Worm (Caenorhabditis elegans) whole organism, L2 larva: ENCODE data around the gene R03H10.7.
"Not testable (repeated sequence)": the region's sequence is repeated elsewhere in the genome, so short reads cannot be mapped to it uniquely, and the experiment has no call there.

ENCODE experiments used
- ama-1 ChIP-seq: fragments of 150-350 bp; optimal IDR thresholded peaks from 2 replicates; lab custom pipeline; 2018; ENCODE audit warnings: inconsistent platforms
- dmd-4 ChIP-seq: sonication (generic microtip); optimal IDR thresholded peaks from 2 replicates; lab custom pipeline; 2017; ENCODE audit warnings: missing biosample characterization, missing genetic modification characterization
- elt-3 ChIP-seq: sonication (generic microtip); optimal IDR thresholded peaks from 2 replicates; lab custom pipeline; 2017; ENCODE audit warnings: missing biosample characterization, missing genetic modification characterization
- gmeb-1 ChIP-seq: fragments of 150-350 bp; optimal IDR thresholded peaks from 2 replicates; lab custom pipeline; 2014; ENCODE audit warnings: missing biosample characterization, missing genetic modification characterization
- lin-39 ChIP-seq: fragments of 150-350 bp; optimal IDR thresholded peaks from 2 replicates; lab custom pipeline; 2014; ENCODE audit warnings: missing biosample characterization, missing genetic modification reagents, missing genetic modification characterization
- nhr-11 ChIP-seq: fragments of 150-350 bp; optimal IDR thresholded peaks from 2 replicates; lab custom pipeline; 2014; ENCODE audit warnings: missing biosample characterization, missing genetic modification characterization
- nhr-77 ChIP-seq: fragments of 150-350 bp; optimal IDR thresholded peaks from 2 replicates; lab custom pipeline; 2014; ENCODE audit warnings: missing biosample characterization, missing genetic modification characterization
- unc-62 ChIP-seq: fragments of 150-350 bp; optimal IDR thresholded peaks from 2 replicates; lab custom pipeline; 2014; ENCODE audit warnings: missing biosample characterization, missing genetic modification reagents, missing genetic modification characterization
- zag-1 ChIP-seq: fragments of 150-350 bp; optimal IDR thresholded peaks from 2 replicates; lab custom pipeline; 2014; ENCODE audit warnings: missing biosample characterization, missing genetic modification characterization

DNA sequence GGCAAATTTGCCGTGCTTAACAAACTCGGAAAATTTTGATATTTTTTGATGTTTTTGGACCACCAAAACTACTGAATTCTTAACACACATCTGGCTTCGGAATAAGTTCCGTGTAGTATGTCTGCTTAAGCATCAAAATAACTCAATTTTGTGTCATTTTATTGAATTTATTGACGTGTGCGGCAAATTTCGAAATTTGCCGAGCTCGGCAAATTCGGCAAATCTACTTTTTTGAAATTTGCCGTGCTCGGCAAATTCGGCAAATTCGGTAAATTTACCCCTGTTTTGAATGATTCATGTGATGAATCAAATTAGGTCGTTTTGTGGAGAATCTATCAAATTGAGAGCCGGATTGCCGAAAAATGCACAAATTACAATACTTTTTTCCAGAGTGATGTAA lies 43.5 kb downstream of the R03H10.7 start, which contains the start of gene ast-1:
- not testable (repeated sequence) for TF ChIP-seq unc-62 (GFP tag; lab: Kevin White, UChicago); elt-3; gmeb-1 (tag; lab: Kevin White, UChicago); ama-1; lin-39 (tag; lab: Kevin White, UChicago); zag-1 (tag; lab: Kevin White, UChicago); nhr-11 (tag; lab: Kevin White, UChicago); nhr-77 (tag; lab: Kevin White, UChicago); dmd-4 (tag; lab: Kevin White, UChicago)
